Fruit fly (Drosophila melanogaster): Measurements from ENCODE around the gene CG43798.

DNA sequence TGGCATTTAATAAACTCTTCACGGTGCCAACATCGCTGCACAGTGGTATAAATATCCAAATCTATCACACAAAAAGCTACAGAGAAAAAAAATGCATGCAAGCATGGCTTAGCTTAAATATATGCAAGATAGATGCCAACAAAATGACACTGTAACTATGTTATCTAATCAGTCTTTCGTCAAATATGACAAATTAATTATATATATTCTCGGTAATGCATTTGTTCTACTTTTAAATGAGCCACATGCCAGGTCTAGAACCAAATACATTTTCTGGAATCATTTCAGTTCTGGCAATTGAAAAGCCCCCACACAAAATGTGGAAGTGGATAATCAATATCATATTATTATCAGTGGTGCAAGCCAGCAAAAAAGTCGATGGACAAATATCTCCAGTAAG is 5.9 kb upstream of the CG43798 start, which contains the start of gene BG642163:
- TF ChIP-seq CG8478 (optimal IDR thresholded peaks at IDR 0.05), result no peak
- no peak for TF ChIP-seq CTCF (optimal IDR thresholded peaks at IDR 0.05)
